Fruit fly (Drosophila melanogaster) whole organism, embryonic: Measurements from ENCODE around the gene UbcE2H.

ENCODE experiments used
- ATbp ChIP-seq: fragments of 200-800 bp; sonication (Bioruptor generic); optimal IDR thresholded peaks from 2 replicates; lab custom pipeline; 2017; ENCODE audit warnings: missing biosample characterization, mild to moderate bottlenecking, missing genetic modification characterization, missing genetic modification reagents
- Aef1 ChIP-seq: fragments of 200-800 bp; sonication (Bioruptor generic); IDR thresholded peaks from 3 replicates; pipeline ENCODE4 v1.3.6; 2022; ENCODE audit warnings: missing biosample characterization, missing genetic modification characterization
- Blimp-1 ChIP-seq: fragments of 200-800 bp; sonication (Bioruptor generic); optimal IDR thresholded peaks from 3 replicates; lab custom pipeline; 2018; ENCODE audit warnings: missing biosample characterization, missing genetic modification characterization, mild to moderate bottlenecking, moderate library complexity, missing genetic modification reagents
- CG10209 ChIP-seq: fragments of 200-800 bp; sonication (Bioruptor generic); optimal IDR thresholded peaks from 3 replicates; lab custom pipeline; 2017; ENCODE audit warnings: missing biosample characterization, mild to moderate bottlenecking, missing genetic modification characterization, missing genetic modification reagents
- CG10267 ChIP-seq: fragments of 200-800 bp; sonication (Bioruptor generic); optimal IDR thresholded peaks from 2 replicates; lab custom pipeline; 2018; ENCODE audit warnings: missing biosample characterization, mild to moderate bottlenecking, missing genetic modification characterization, moderate library complexity
- CG10543 ChIP-seq: fragments of 200-800 bp; sonication (Bioruptor generic); optimal IDR thresholded peaks from 3 replicates; lab custom pipeline; 2017; ENCODE audit warnings: missing biosample characterization, mild to moderate bottlenecking, missing genetic modification characterization, moderate library complexity
- CG10979 ChIP-seq: fragments of 200-800 bp; sonication (Bioruptor generic); optimal IDR thresholded peaks from 2 replicates; lab custom pipeline; 2018; ENCODE audit warnings: missing biosample characterization, mild to moderate bottlenecking, missing genetic modification characterization, moderate library complexity
- CG14050 ChIP-seq: fragments of 200-800 bp; sonication (Bioruptor generic); IDR thresholded peaks from 3 replicates; pipeline ENCODE4 v1.3.6; 2022; ENCODE audit warnings: missing biosample characterization, missing genetic modification characterization
- CG16779 ChIP-seq: fragments of 200-800 bp; sonication (Bioruptor generic); IDR thresholded peaks from 2 replicates; pipeline ENCODE4 v1.3.6; 2022; ENCODE audit warnings: missing biosample characterization, missing genetic modification characterization
- CG17829 ChIP-seq: fragments of 200-800 bp; optimal IDR thresholded peaks from 2 replicates; lab custom pipeline; 2019; ENCODE audit warnings: missing biosample characterization, mild to moderate bottlenecking, missing genetic modification characterization, moderate library complexity
- CG18262 ChIP-seq: fragments of 200-800 bp; optimal IDR thresholded peaks from 3 replicates; lab custom pipeline; 2019; ENCODE audit warnings: missing biosample characterization, mild to moderate bottlenecking, missing genetic modification characterization, moderate library complexity
- CG2202 ChIP-seq: fragments of 200-800 bp; sonication (Bioruptor generic); optimal IDR thresholded peaks from 2 replicates; lab custom pipeline; 2018; ENCODE audit warnings: missing biosample characterization, mild to moderate bottlenecking, missing genetic modification characterization
- CG32767 ChIP-seq: fragments of 200-800 bp; sonication (Bioruptor generic); IDR thresholded peaks from 2 replicates; pipeline ENCODE4 v1.3.6; 2022; ENCODE audit warnings: missing biosample characterization, missing genetic modification characterization
- CG6254 ChIP-seq: fragments of 200-800 bp; sonication (Bioruptor generic); optimal IDR thresholded peaks from 3 replicates; lab custom pipeline; 2017; ENCODE audit warnings: mild to moderate bottlenecking, missing biosample characterization, missing genetic modification reagents, missing genetic modification characterization
- CG6683 ChIP-seq: fragments of 200-800 bp; sonication (Bioruptor generic); optimal IDR thresholded peaks from 2 replicates; lab custom pipeline; 2017; ENCODE audit warnings: missing biosample characterization, mild to moderate bottlenecking, missing genetic modification characterization, missing genetic modification reagents
- CG9437 ChIP-seq: fragments of 200-800 bp; sonication (Bioruptor generic); optimal IDR thresholded peaks from 2 replicates; lab custom pipeline; 2018; ENCODE audit warnings: missing biosample characterization, mild to moderate bottlenecking, missing genetic modification characterization
- CG9817 ChIP-seq: fragments of 200-800 bp; sonication (Bioruptor generic); optimal IDR thresholded peaks from 2 replicates; lab custom pipeline; 2018; ENCODE audit warnings: missing biosample characterization, mild to moderate bottlenecking, missing genetic modification characterization, moderate library complexity
- D19A ChIP-seq: fragments of 200-800 bp; optimal IDR thresholded peaks from 3 replicates; lab custom pipeline; 2019; ENCODE audit warnings: missing biosample characterization, mild to moderate bottlenecking, missing genetic modification characterization, moderate library complexity
- Eip74EF ChIP-seq, 2 experiments: fragments of 200-800 bp in 1 of 2; fragments of >200 bp in 1 of 2; sonication (Bioruptor generic) in 1 of 2; optimal IDR thresholded peaks; 2 replicates each; lab custom pipeline; 2017 to 2019; ENCODE audit warnings: missing biosample characterization in 2 of 2, missing genetic modification characterization in 2 of 2, mild to moderate bottlenecking in 1 of 2, moderate library complexity in 1 of 2
- Ets65A ChIP-seq: fragments of 200-800 bp; sonication (Bioruptor generic); peaks from one replicate; lab custom pipeline; 2016; ENCODE audit warnings: missing biosample characterization, missing genetic modification characterization
- Fer3 ChIP-seq: fragments of 200-800 bp; sonication (Bioruptor generic); optimal IDR thresholded peaks from 2 replicates; lab custom pipeline; 2018; ENCODE audit warnings: missing biosample characterization, mild to moderate bottlenecking, missing genetic modification characterization, moderate library complexity
- H15 ChIP-seq: fragments of 200-800 bp; sonication (Bioruptor generic); IDR thresholded peaks from 3 replicates; pipeline ENCODE4 v1.3.6; 2022; ENCODE audit warnings: missing biosample characterization, missing genetic modification characterization
- HLH54F ChIP-seq: fragments of 200-800 bp; sonication (Bioruptor generic); optimal IDR thresholded peaks from 3 replicates; lab custom pipeline; 2016; ENCODE audit warnings: missing biosample characterization, missing genetic modification characterization
- Hr3 ChIP-seq: fragments of 200-800 bp; sonication (Bioruptor generic); optimal IDR thresholded peaks from 3 replicates; lab custom pipeline; 2016; ENCODE audit warnings: missing biosample characterization, missing genetic modification characterization
- Kr ChIP-seq: fragments of 200-800 bp; sonication (Bioruptor generic); optimal IDR thresholded peaks from 2 replicates; lab custom pipeline; 2017; ENCODE audit warnings: missing biosample characterization, mild to moderate bottlenecking, missing genetic modification characterization
- Meics ChIP-seq: fragments of 200-800 bp; sonication (Bioruptor generic); optimal IDR thresholded peaks from 2 replicates; lab custom pipeline; 2017; ENCODE audit warnings: missing biosample characterization, mild to moderate bottlenecking, missing genetic modification characterization
- Mrtf ChIP-seq: fragments of 200-800 bp; sonication (Bioruptor generic); IDR thresholded peaks from 3 replicates; pipeline ENCODE4 v1.3.6; 2022; ENCODE audit warnings: missing biosample characterization, missing genetic modification characterization
- PHDP ChIP-seq: fragments of 200-800 bp; sonication (Bioruptor generic); optimal IDR thresholded peaks from 3 replicates; lab custom pipeline; 2018; ENCODE audit warnings: missing biosample characterization, mild to moderate bottlenecking, missing genetic modification characterization, moderate library complexity
- Spps ChIP-seq: fragments of 200-800 bp; sonication (Bioruptor generic); optimal IDR thresholded peaks from 2 replicates; lab custom pipeline; 2018; ENCODE audit warnings: missing biosample characterization, mild to moderate bottlenecking, missing genetic modification characterization
- Taf1 ChIP-seq: fragments of 200-800 bp; sonication (Bioruptor generic); IDR thresholded peaks from 2 replicates; pipeline ENCODE4 v1.3.6; 2022; ENCODE audit warnings: missing biosample characterization, missing genetic modification characterization
- ase ChIP-seq: fragments of 200-800 bp; sonication (Bioruptor generic); IDR thresholded peaks from 3 replicates; pipeline ENCODE4 v1.3.6; 2022; ENCODE audit warnings: missing biosample characterization, missing genetic modification characterization
- chm ChIP-seq: fragments of 200-800 bp; sonication (Bioruptor generic); IDR thresholded peaks from 2 replicates; pipeline ENCODE4 v1.3.6; 2022; ENCODE audit warnings: missing biosample characterization, missing genetic modification characterization
- fd96Cb ChIP-seq: fragments of 200-800 bp; sonication (Bioruptor generic); optimal IDR thresholded peaks from 2 replicates; lab custom pipeline; 2018; ENCODE audit warnings: missing biosample characterization, mild to moderate bottlenecking, missing genetic modification characterization, moderate library complexity
- fu2 ChIP-seq: fragments of 200-800 bp; sonication (Bioruptor generic); optimal IDR thresholded peaks from 2 replicates; lab custom pipeline; 2016; ENCODE audit warnings: missing biosample characterization, missing genetic modification characterization
- gem ChIP-seq: fragments of 200-800 bp; sonication (Bioruptor generic); optimal IDR thresholded peaks from 2 replicates; lab custom pipeline; 2019; ENCODE audit warnings: missing biosample characterization, mild to moderate bottlenecking, missing genetic modification characterization, moderate library complexity
- grn ChIP-seq: fragments of 200-800 bp; sonication (Bioruptor generic); optimal IDR thresholded peaks from 3 replicates; lab custom pipeline; 2017; ENCODE audit warnings: missing biosample characterization, missing genetic modification characterization
- gsb ChIP-seq: fragments of 200-800 bp; sonication (Bioruptor generic); IDR thresholded peaks from 2 replicates; pipeline ENCODE4 v1.3.6; 2022; ENCODE audit warnings: missing biosample characterization, missing genetic modification characterization
- gt ChIP-seq: fragments of 200-800 bp; sonication (Bioruptor generic); IDR thresholded peaks from 2 replicates; pipeline ENCODE4 v1.3.6; 2022; ENCODE audit warnings: missing biosample characterization, missing genetic modification characterization
- ken ChIP-seq: fragments of 200-800 bp; sonication (Bioruptor generic); IDR thresholded peaks from 3 replicates; pipeline ENCODE4 v1.3.6; 2022; ENCODE audit warnings: missing biosample characterization, missing genetic modification characterization
- knrl ChIP-seq: fragments of 200-800 bp; sonication (Bioruptor generic); IDR thresholded peaks from 3 replicates; pipeline ENCODE4 v1.3.6; 2022; ENCODE audit warnings: missing biosample characterization, missing genetic modification characterization; ENCODE audit not compliant: partially characterized antibody
- luna ChIP-seq: fragments of 200-800 bp; sonication (Bioruptor generic); optimal IDR thresholded peaks from 2 replicates; lab custom pipeline; 2016; ENCODE audit warnings: missing biosample characterization, missing genetic modification characterization
- mam ChIP-seq: fragments of 200-800 bp; sonication (Bioruptor generic); optimal IDR thresholded peaks from 3 replicates; lab custom pipeline; 2016; ENCODE audit warnings: missing biosample characterization, missing genetic modification characterization
- nerfin-1 ChIP-seq: fragments of 200-800 bp; sonication (Bioruptor generic); optimal IDR thresholded peaks from 3 replicates; lab custom pipeline; 2019; ENCODE audit warnings: missing biosample characterization, mild to moderate bottlenecking, missing genetic modification characterization, moderate library complexity
- nom ChIP-seq: fragments of 200-800 bp; sonication (Bioruptor generic); optimal IDR thresholded peaks from 2 replicates; lab custom pipeline; 2017; ENCODE audit warnings: missing biosample characterization, missing genetic modification characterization, mild to moderate bottlenecking, moderate library complexity, missing genetic modification reagents
- phol ChIP-seq: fragments of 200-800 bp; sonication (Bioruptor generic); optimal IDR thresholded peaks from 3 replicates; lab custom pipeline; 2018; ENCODE audit warnings: missing biosample characterization, mild to moderate bottlenecking, missing genetic modification characterization, moderate library complexity
- prd ChIP-seq, 3 experiments: fragments of >200 bp in 2 of 3; fragments of 200-800 bp in 1 of 3; sonication (Bioruptor generic) in 1 of 3; optimal IDR thresholded peaks in 2 of 3; IDR thresholded peaks in 1 of 3; 2 replicates in 2 of 3; 3 replicates in 1 of 3; pipeline versions ENCODE4 v1.3.6 to Lab custom; 2017 to 2022; ENCODE audit warnings: missing biosample characterization in 1 of 3, missing genetic modification characterization in 1 of 3
- sens ChIP-seq: fragments of 200-800 bp; sonication (Bioruptor generic); peaks from one replicate; lab custom pipeline; 2016; ENCODE audit warnings: missing biosample characterization, missing genetic modification characterization
- trh ChIP-seq: fragments of 200-800 bp; sonication (Bioruptor generic); optimal IDR thresholded peaks from 2 replicates; lab custom pipeline; 2016; ENCODE audit warnings: missing biosample characterization, missing genetic modification characterization
- tup ChIP-seq: fragments of 200-800 bp; sonication (Bioruptor generic); optimal IDR thresholded peaks from 2 replicates; lab custom pipeline; 2016; ENCODE audit warnings: missing biosample characterization, mild to moderate bottlenecking, missing genetic modification characterization, moderate library complexity
- unpg ChIP-seq: fragments of 200-800 bp; sonication (Bioruptor generic); optimal IDR thresholded peaks from 3 replicates; lab custom pipeline; 2018; ENCODE audit warnings: missing biosample characterization, mild to moderate bottlenecking, missing genetic modification characterization, moderate library complexity

UbcE2H gene

dm6 chrX:8126149-8126548, 32.3 kb upstream of the UbcE2H start (continued):
- TF ChIP-seq CG10543 (GFP tag; lab: Kevin White, UChicago) (no peak), Eip74EF (GFP tag; optimal IDR thresholded peaks at IDR 0.05; lab: Kevin White, UChicago) (peak in 1 of 2 experiments; percentile 43), HLH54F (no peak), knrl (GFP tag; lab: Robert Waterston, UW) (no peak), unpg (GFP tag; lab: Kevin White, UChicago) (peak; percentile 73), nom (GFP tag; lab: Kevin White, UChicago) (no peak), trh (GFP tag; lab: Kevin White, UChicago) (no peak), CG6683 (GFP tag; lab: Kevin White, UChicago) (no peak), H15 (peak; percentile 72), gt (GFP tag; lab: Robert Waterston, UW) (0 out of 2 replicates have a peak, but pooled peaks have one; percentile 54), Blimp-1 (GFP tag; lab: Kevin White, UChicago) (peak; percentile 94), Aef1 (0 out of 3 replicates have a peak, but pooled peaks have one; percentile 27), CG10267 (peak; percentile 57), CG10979 (tag; lab: Kevin White, UChicago) (peak; percentile 80), Hr3 (GFP tag; lab: Kevin White, UChicago) (peak; percentile 52), gsb (GFP tag; lab: Robert Waterston, UW) (no peak), phol (tag; lab: Kevin White, UChicago) (peak; percentile 78), D19A (tag; lab: Kevin White, UChicago) (peak; percentile 66), Kr (no peak), CG9817 (tag; lab: Kevin White, UChicago) (no peak), CG17829 (peak; percentile 67), CG14050 (GFP tag; lab: Robert Waterston, UW) (peak; percentile 38; the same call in 2 of the 3 replicates), nerfin-1 (tag; lab: Kevin White, UChicago) (peak; percentile 46), ATbp (GFP tag; lab: Kevin White, UChicago) (peak; percentile 83), ken (peak; percentile 75), CG10209 (GFP tag; lab: Kevin White, UChicago) (peak; percentile 39), CG16779 (no peak), fu2 (GFP tag; lab: Kevin White, UChicago) (no peak), Taf1 (GFP tag; lab: Robert Waterston, UW) (no peak), prd (optimal IDR thresholded peaks at IDR 0.05; lab: Kevin White, UChicago) (no peak), prd (GFP tag; IDR thresholded peaks at IDR 0.05; lab: Robert Waterston, UW) (peak; percentile 85), CG6254 (GFP tag; lab: Kevin White, UChicago) (peak; percentile 50), Spps (tag; lab: Kevin White, UChicago) (peak; percentile 32), tup (GFP tag; lab: Kevin White, UChicago) (no peak), CG2202 (peak; percentile 58), mam (no peak), Fer3 (tag; lab: Kevin White, UChicago) (peak; percentile 9), CG18262 (tag; lab: Kevin White, UChicago) (peak; percentile 80), CG9437 (GFP tag; lab: Kevin White, UChicago) (peak; percentile 2), CG32767 (GFP tag; lab: Robert Waterston, UW) (no peak), chm (GFP tag; lab: Robert Waterston, UW) (peak; percentile 55; the same call in 1 of the 2 replicates), fd96Cb (tag; lab: Kevin White, UChicago) (peak; percentile 82), sens (GFP tag; lab: Kevin White, UChicago) (peak; percentile 93), ase (GFP tag; lab: Robert Waterston, UW) (0 out of 3 replicates have a peak, but pooled peaks have one; percentile 40), luna (no peak), PHDP (tag; lab: Kevin White, UChicago) (peak; percentile 46), Mrtf (GFP tag; lab: Robert Waterston, UW) (peak; percentile 55; the same call in 2 of the 3 replicates), grn (GFP tag; lab: Kevin White, UChicago) (peak; percentile 6), Ets65A (GFP tag; lab: Kevin White, UChicago) (peak; percentile 94), gem (tag; lab: Kevin White, UChicago) (peak; percentile 80), Meics (GFP tag; lab: Kevin White, UChicago) (no peak)
